Worm (Caenorhabditis elegans): ENCODE data around the gene dsh-1.
A peak's percentile ranks its signal among the peaks of the same experiment; 100 is the strongest.

- TF ChIP-seq B0310.2 (tag; optimal IDR thresholded peaks at IDR 0.05) = no peak
- TF ChIP-seq ama-1 (optimal IDR thresholded peaks at IDR 0.05) = no peak
- TF ChIP-seq pes-1 (GFP tag; IDR thresholded peaks at IDR 0.05) = no peak
- no peak for TF ChIP-seq ceh-36 (tag; optimal IDR thresholded peaks at IDR 0.05)
- TF ChIP-seq sea-1 (GFP tag; conservative IDR thresholded peaks at IDR 0.05) = no peak
- no peak for TF ChIP-seq ets-7 (tag; optimal IDR thresholded peaks at IDR 0.05)
- no peak for TF ChIP-seq tbx-11 (GFP tag; IDR thresholded peaks at IDR 0.05)
- TF ChIP-seq F13C5.2 (tag; optimal IDR thresholded peaks at IDR 0.05) = peak; percentile 4
- TF ChIP-seq aly-1 (tag; optimal IDR thresholded peaks at IDR 0.05) = no peak
- TF ChIP-seq flt-1 (GFP tag; IDR thresholded peaks at IDR 0.05) = no peak
- no peak for TF ChIP-seq tbx-37 (GFP tag; conservative IDR thresholded peaks at IDR 0.05)
- peak; percentile 69 for TF ChIP-seq hmg-4 (GFP tag; optimal IDR thresholded peaks at IDR 0.05)
- TF ChIP-seq hnd-1 (tag; optimal IDR thresholded peaks at IDR 0.05) = no peak
- no peak for TF ChIP-seq scrt-1 (GFP tag; IDR thresholded peaks at IDR 0.05)
These were observed 1.1 kb upstream of the dsh-1 start for ce11 chrII:5226309-5226708.

All from whole organism, early embryonic.